Fruit fly (Drosophila melanogaster) whole organism, embryonic: Measurements from ENCODE around the gene CG31459.

Source experiments
- Aef1 ChIP-seq: fragments of 200-800 bp; sonication (Bioruptor generic); IDR thresholded peaks from 3 replicates; pipeline ENCODE4 v1.3.6; 2022; ENCODE audit warnings: missing biosample characterization, missing genetic modification characterization
- C15 ChIP-seq: fragments of 200-800 bp; sonication (Bioruptor generic); IDR thresholded peaks from 3 replicates; pipeline ENCODE4 v1.3.6; 2022; ENCODE audit warnings: missing biosample characterization, missing genetic modification characterization
- CG10543 ChIP-seq: fragments of 200-800 bp; sonication (Bioruptor generic); optimal IDR thresholded peaks from 3 replicates; lab custom pipeline; 2017; ENCODE audit warnings: missing biosample characterization, mild to moderate bottlenecking, missing genetic modification characterization, moderate library complexity
- CG10959 ChIP-seq: fragments of 200-800 bp; sonication (Bioruptor generic); IDR thresholded peaks from 2 replicates; pipeline ENCODE4 v1.3.6; 2022; ENCODE audit warnings: missing biosample characterization, missing genetic modification characterization
- CG12769 ChIP-seq: fragments of 200-800 bp; sonication (Bioruptor generic); optimal IDR thresholded peaks from 2 replicates; lab custom pipeline; 2019; ENCODE audit warnings: missing biosample characterization, mild to moderate bottlenecking, missing genetic modification characterization, moderate library complexity
- CG15073 ChIP-seq: fragments of 200-800 bp; sonication (Bioruptor generic); optimal IDR thresholded peaks from 2 replicates; lab custom pipeline; 2016; ENCODE audit warnings: missing biosample characterization, missing genetic modification characterization
- CG15479 ChIP-seq: fragments of 200-800 bp; sonication (Bioruptor generic); optimal IDR thresholded peaks from 3 replicates; lab custom pipeline; 2019; ENCODE audit warnings: missing biosample characterization, mild to moderate bottlenecking, missing genetic modification characterization, moderate library complexity
- CG17361 ChIP-seq: fragments of 200-800 bp; sonication (Bioruptor generic); IDR thresholded peaks from 3 replicates; pipeline ENCODE4 v1.3.6; 2022; ENCODE audit warnings: missing biosample characterization, missing genetic modification characterization
- CG18262 ChIP-seq: fragments of 200-800 bp; optimal IDR thresholded peaks from 3 replicates; lab custom pipeline; 2019; ENCODE audit warnings: missing biosample characterization, mild to moderate bottlenecking, missing genetic modification characterization, moderate library complexity
- CG18599 ChIP-seq: fragments of 200-800 bp; sonication (Bioruptor generic); optimal IDR thresholded peaks from 3 replicates; lab custom pipeline; 2017; ENCODE audit warnings: missing biosample characterization, missing genetic modification characterization, mild to moderate bottlenecking, moderate library complexity, missing genetic modification reagents
- CG2120 ChIP-seq: fragments of 200-800 bp; sonication (Bioruptor generic); optimal IDR thresholded peaks from 3 replicates; lab custom pipeline; 2016; ENCODE audit warnings: missing biosample characterization, missing genetic modification characterization
- CG31365 ChIP-seq: fragments of 200-800 bp; sonication (Bioruptor generic); optimal IDR thresholded peaks from 2 replicates; lab custom pipeline; 2018; ENCODE audit warnings: missing biosample characterization, mild to moderate bottlenecking, missing genetic modification characterization
- CG32532 ChIP-seq: fragments of 200-800 bp; sonication (Bioruptor generic); IDR thresholded peaks from 2 replicates; pipeline ENCODE4 v1.3.6; 2022; ENCODE audit warnings: missing biosample characterization, missing genetic modification characterization
- CG32767 ChIP-seq: fragments of 200-800 bp; sonication (Bioruptor generic); IDR thresholded peaks from 2 replicates; pipeline ENCODE4 v1.3.6; 2022; ENCODE audit warnings: missing biosample characterization, missing genetic modification characterization
- CG34376 ChIP-seq: fragments of 200-800 bp; sonication (Bioruptor generic); optimal IDR thresholded peaks from 2 replicates; lab custom pipeline; 2018; ENCODE audit warnings: missing biosample characterization, mild to moderate bottlenecking, missing genetic modification characterization
- CG34422 ChIP-seq: fragments of 200-800 bp; sonication (Bioruptor generic); IDR thresholded peaks from 3 replicates; pipeline ENCODE4 v1.3.6; 2022; ENCODE audit warnings: missing biosample characterization, missing genetic modification characterization
- CG7556 ChIP-seq: fragments of 200-800 bp; sonication (Bioruptor generic); optimal IDR thresholded peaks from 2 replicates; lab custom pipeline; 2017; ENCODE audit warnings: missing biosample characterization, mild to moderate bottlenecking, missing genetic modification characterization
- CG7786 ChIP-seq: fragments of 200-800 bp; sonication (Bioruptor generic); optimal IDR thresholded peaks from 2 replicates; lab custom pipeline; 2016; ENCODE audit warnings: missing biosample characterization, missing genetic modification characterization
- CG8290 ChIP-seq, 3 experiments: fragments of 200-800 bp; sonication (Bioruptor generic); optimal IDR thresholded peaks; 2 replicates each; lab custom pipeline; 2016 to 2019; ENCODE audit warnings: missing biosample characterization in 3 of 3, missing genetic modification characterization in 3 of 3, mild to moderate bottlenecking in 2 of 3, moderate library complexity in 1 of 3
- CG9215 ChIP-seq: fragments of 200-800 bp; sonication (Bioruptor generic); IDR thresholded peaks from 2 replicates; pipeline ENCODE4 v1.3.6; 2022; ENCODE audit warnings: missing biosample characterization, missing genetic modification characterization
- CG9609 ChIP-seq: fragments of 200-800 bp; sonication (Bioruptor generic); optimal IDR thresholded peaks from 3 replicates; lab custom pipeline; 2016; ENCODE audit warnings: missing biosample characterization, missing genetic modification characterization
- CG9727 ChIP-seq: fragments of 200-800 bp; sonication (Bioruptor generic); optimal IDR thresholded peaks from 3 replicates; lab custom pipeline; 2017; ENCODE audit warnings: missing biosample characterization, mild to moderate bottlenecking, missing genetic modification characterization
- CG9932 ChIP-seq: fragments of 200-800 bp; sonication (Bioruptor generic); IDR thresholded peaks from 2 replicates; pipeline ENCODE4 v1.3.6; 2022; ENCODE audit warnings: missing biosample characterization, missing genetic modification characterization
- Doc3 ChIP-seq: fragments of 200-800 bp; sonication (Bioruptor generic); IDR thresholded peaks from 3 replicates; pipeline ENCODE4 v1.3.6; 2022; ENCODE audit warnings: missing biosample characterization, missing genetic modification characterization; ENCODE audit not compliant: partially characterized antibody
- Hand ChIP-seq: fragments of 200-800 bp; sonication (Bioruptor generic); optimal IDR thresholded peaks from 2 replicates; lab custom pipeline; 2017; ENCODE audit warnings: mild to moderate bottlenecking, missing biosample characterization, missing genetic modification reagents, missing genetic modification characterization
- Hey ChIP-seq: fragments of 200-800 bp; sonication (Bioruptor generic); optimal IDR thresholded peaks from 3 replicates; lab custom pipeline; 2018; ENCODE audit warnings: missing biosample characterization, mild to moderate bottlenecking, missing genetic modification characterization
- Hmr ChIP-seq: fragments of 200-800 bp; sonication (Bioruptor generic); optimal IDR thresholded peaks from 3 replicates; lab custom pipeline; 2017; ENCODE audit warnings: mild to moderate bottlenecking, missing biosample characterization, missing genetic modification reagents, missing genetic modification characterization
- Hr3 ChIP-seq: fragments of 200-800 bp; sonication (Bioruptor generic); optimal IDR thresholded peaks from 3 replicates; lab custom pipeline; 2016; ENCODE audit warnings: missing biosample characterization, missing genetic modification characterization
- NFAT ChIP-seq: fragments of 200-800 bp; sonication (Bioruptor generic); IDR thresholded peaks from 2 replicates; pipeline ENCODE4 v1.3.6; 2022; ENCODE audit warnings: missing biosample characterization, missing genetic modification characterization
- Sox102F ChIP-seq: fragments of 200-800 bp; sonication (Bioruptor generic); optimal IDR thresholded peaks from 2 replicates; lab custom pipeline; 2018; ENCODE audit warnings: missing biosample characterization, mild to moderate bottlenecking, missing genetic modification characterization, moderate library complexity
- ato ChIP-seq: fragments of 200-800 bp; sonication (Bioruptor generic); IDR thresholded peaks from 2 replicates; pipeline ENCODE4 v1.3.6; 2022; ENCODE audit warnings: missing biosample characterization, missing genetic modification characterization; ENCODE audit not compliant: partially characterized antibody
- bsh ChIP-seq, 2 experiments: fragments of 200-800 bp; sonication (Bioruptor generic); optimal IDR thresholded peaks; 2 replicates each; lab custom pipeline; 2017 to 2018; ENCODE audit warnings: mild to moderate bottlenecking in 2 of 2, missing biosample characterization in 2 of 2, missing genetic modification characterization in 2 of 2, moderate library complexity in 1 of 2
- caup ChIP-seq: fragments of 200-800 bp; sonication (Bioruptor generic); optimal IDR thresholded peaks from 3 replicates; lab custom pipeline; 2017; ENCODE audit warnings: missing biosample characterization, mild to moderate bottlenecking, missing genetic modification characterization, moderate library complexity; ENCODE audit not compliant: severe bottlenecking
- dm ChIP-seq: fragments of 200-800 bp; sonication (Bioruptor generic); optimal IDR thresholded peaks from 3 replicates; lab custom pipeline; 2016; ENCODE audit warnings: missing biosample characterization, missing genetic modification characterization
- exex ChIP-seq: fragments of 200-800 bp; sonication (Bioruptor generic); optimal IDR thresholded peaks from 4 replicates; lab custom pipeline; 2018; ENCODE audit warnings: missing biosample characterization, mild to moderate bottlenecking, missing genetic modification characterization, moderate library complexity
- gem ChIP-seq: fragments of 200-800 bp; sonication (Bioruptor generic); optimal IDR thresholded peaks from 2 replicates; lab custom pipeline; 2019; ENCODE audit warnings: missing biosample characterization, mild to moderate bottlenecking, missing genetic modification characterization, moderate library complexity
- grau ChIP-seq: fragments of 200-800 bp; optimal IDR thresholded peaks from 3 replicates; lab custom pipeline; 2019; ENCODE audit warnings: missing biosample characterization, mild to moderate bottlenecking, missing genetic modification characterization, moderate library complexity
- inv ChIP-seq: fragments of 200-800 bp; sonication (Bioruptor generic); IDR thresholded peaks from 2 replicates; pipeline ENCODE4 v1.3.6; 2022; ENCODE audit warnings: missing biosample characterization, missing genetic modification characterization; ENCODE audit not compliant: partially characterized antibody
- klu ChIP-seq: fragments of 200-800 bp; sonication (Bioruptor generic); IDR thresholded peaks from 2 replicates; pipeline ENCODE4 v1.3.6; 2022; ENCODE audit warnings: missing biosample characterization, missing genetic modification characterization
- lab ChIP-seq: fragments of 200-800 bp; sonication (Bioruptor generic); optimal IDR thresholded peaks from 3 replicates; lab custom pipeline; 2017; ENCODE audit warnings: missing biosample characterization, missing genetic modification characterization, mild to moderate bottlenecking, moderate library complexity, missing genetic modification reagents
- lmd ChIP-seq: fragments of 200-800 bp; sonication (Bioruptor generic); IDR thresholded peaks from 2 replicates; pipeline ENCODE4 v1.3.6; 2022; ENCODE audit warnings: missing biosample characterization, missing genetic modification characterization
- mirr ChIP-seq: fragments of 200-800 bp; sonication (Bioruptor generic); optimal IDR thresholded peaks from 3 replicates; lab custom pipeline; 2018; ENCODE audit warnings: missing biosample characterization, mild to moderate bottlenecking, missing genetic modification characterization
- nom ChIP-seq: fragments of 200-800 bp; sonication (Bioruptor generic); optimal IDR thresholded peaks from 2 replicates; lab custom pipeline; 2017; ENCODE audit warnings: missing biosample characterization, missing genetic modification characterization, mild to moderate bottlenecking, moderate library complexity, missing genetic modification reagents
- pnt ChIP-seq: fragments of 200-800 bp; sonication (Bioruptor generic); optimal IDR thresholded peaks from 3 replicates; lab custom pipeline; 2016; ENCODE audit warnings: missing biosample characterization, missing genetic modification characterization
- slbo ChIP-seq: fragments of 200-800 bp; sonication (Bioruptor generic); IDR thresholded peaks from 2 replicates; pipeline ENCODE4 v1.3.6; 2022; ENCODE audit warnings: missing biosample characterization, missing genetic modification characterization
- so ChIP-seq: fragments of 200-800 bp; sonication (Bioruptor generic); IDR thresholded peaks from 3 replicates; pipeline ENCODE4 v1.3.6; 2022; ENCODE audit warnings: missing biosample characterization, missing genetic modification characterization
- sug ChIP-seq: fragments of 200-800 bp; optimal IDR thresholded peaks from 2 replicates; lab custom pipeline; 2019; ENCODE audit warnings: missing biosample characterization, mild to moderate bottlenecking, missing genetic modification characterization, moderate library complexity
- zen ChIP-seq: fragments of 200-800 bp; sonication (Bioruptor generic); optimal IDR thresholded peaks from 3 replicates; lab custom pipeline; 2018; ENCODE audit warnings: missing biosample characterization, mild to moderate bottlenecking, missing genetic modification characterization, moderate library complexity

Gene CG31459

dm6 chr3R:19859370-19860033 lies 18.9 kb downstream of the CG31459 start (continued):
- TF ChIP-seq CG31365 (no peak), Sox102F (GFP tag; lab: Kevin White, UChicago) (peak; percentile 1), CG2120 (GFP tag; lab: Kevin White, UChicago) (peak; percentile 32), gem (peak; percentile 16), sug (peak; percentile 76), lmd (GFP tag; lab: Robert Waterston, UW) (0 out of 2 replicates have a peak, but pooled peaks have one; percentile 24), dm (GFP tag; lab: Kevin White, UChicago) (no peak), CG7556 (GFP tag; lab: Kevin White, UChicago) (peak; percentile 25), CG17361 (GFP tag; lab: Robert Waterston, UW) (peak; percentile 53; the same call in 1 of the 3 replicates), Doc3 (GFP tag; lab: Robert Waterston, UW) (no peak), CG18599 (GFP tag; lab: Kevin White, UChicago) (peak; percentile 45), ato (no peak), pnt (no peak), CG15479 (peak; percentile 11), grau (tag; lab: Kevin White, UChicago) (peak; percentile 18), Hr3 (no peak), slbo (GFP tag; lab: Robert Waterston, UW) (no peak), klu (GFP tag; lab: Robert Waterston, UW) (no peak), bsh (GFP tag; optimal IDR thresholded peaks at IDR 0.05; lab: Kevin White, UChicago) (no peak), CG32767 (GFP tag; lab: Robert Waterston, UW) (no peak), inv (GFP tag; lab: Robert Waterston, UW) (no peak), CG34376 (peak; percentile 50), CG7786 (GFP tag; lab: Kevin White, UChicago) (peak; percentile 5), CG32532 (GFP tag; lab: Robert Waterston, UW) (0 out of 2 replicates have a peak, but pooled peaks have one; percentile 26), mirr (peak; percentile 88), CG34422 (GFP tag; lab: Robert Waterston, UW) (0 out of 3 replicates have a peak, but pooled peaks have one; percentile 30), CG8290 (GFP tag; optimal IDR thresholded peaks at IDR 0.05; lab: Kevin White, UChicago) (no peak), CG8290 (tag; optimal IDR thresholded peaks at IDR 0.05; lab: Kevin White, UChicago) (peak in 1 of 2 experiments; percentile 30), so (GFP tag; lab: Robert Waterston, UW) (peak; percentile 34; the same call in 1 of the 3 replicates), CG9727 (GFP tag; lab: Kevin White, UChicago) (peak; percentile 25), CG10959 (GFP tag; lab: Robert Waterston, UW) (no peak), zen (no peak), NFAT (GFP tag; lab: Robert Waterston, UW) (0 out of 2 replicates have a peak, but pooled peaks have one; percentile 11), lab (peak; percentile 57), CG10543 (GFP tag; lab: Kevin White, UChicago) (peak; percentile 68), caup (peak; percentile 18), CG18262 (tag; lab: Kevin White, UChicago) (peak; percentile 20), CG12769 (tag; lab: Kevin White, UChicago) (peak; percentile 70), nom (GFP tag; lab: Kevin White, UChicago) (peak; percentile 68), CG9215 (0 out of 2 replicates have a peak, but pooled peaks have one; percentile 8), CG9609 (peak; percentile 3), Hmr (GFP tag; lab: Kevin White, UChicago) (peak; percentile 39), exex (tag; lab: Kevin White, UChicago) (peak; percentile 89), C15 (GFP tag; lab: Robert Waterston, UW) (no peak), Hey (tag; lab: Kevin White, UChicago) (peak; percentile 79), Hand (GFP tag; lab: Kevin White, UChicago) (peak; percentile 28), CG9932 (GFP tag; lab: Robert Waterston, UW) (0 out of 2 replicates have a peak, but pooled peaks have one; percentile 31), CG15073 (GFP tag; lab: Kevin White, UChicago) (no peak), Aef1 (GFP tag; lab: Robert Waterston, UW) (no peak)
